Worm (Caenorhabditis elegans) whole organism, L4 larva: ENCODE measurements around the gene C18H7.4.

ENCODE experiments used
- ZK546.5 ChIP-seq, 2 experiments: sonication (generic microtip); optimal IDR thresholded peaks; 2 replicates each; lab custom pipeline; 2017; ENCODE audit warnings: missing biosample characterization in 2 of 2, missing genetic modification characterization in 2 of 2
- ceh-28 ChIP-seq: fragments of 150-350 bp; optimal IDR thresholded peaks from 2 replicates; lab custom pipeline; 2014; ENCODE audit warnings: missing biosample characterization, missing genetic modification reagents, missing genetic modification characterization
- mep-1 ChIP-seq: fragments of 150-350 bp; sonication (generic microtip); optimal IDR thresholded peaks from 3 replicates; lab custom pipeline; 2014; ENCODE audit warnings: missing biosample characterization, missing genetic modification characterization
- pha-4 ChIP-seq, 2 experiments: fragments of 150-350 bp in 1 of 2; fragments of 200-800 bp in 1 of 2; sonication (Bioruptor generic) in 1 of 2; IDR thresholded peaks in 1 of 2; optimal IDR thresholded peaks in 1 of 2; 2 replicates each; pipeline versions ENCODE4 v1.3.6 to Lab custom; 2014 to 2022; ENCODE audit warnings: missing genetic modification characterization in 2 of 2, missing genetic modification reagents in 2 of 2, missing biosample characterization in 1 of 2, missing compliant biosample characterization in 1 of 2

DNA sequence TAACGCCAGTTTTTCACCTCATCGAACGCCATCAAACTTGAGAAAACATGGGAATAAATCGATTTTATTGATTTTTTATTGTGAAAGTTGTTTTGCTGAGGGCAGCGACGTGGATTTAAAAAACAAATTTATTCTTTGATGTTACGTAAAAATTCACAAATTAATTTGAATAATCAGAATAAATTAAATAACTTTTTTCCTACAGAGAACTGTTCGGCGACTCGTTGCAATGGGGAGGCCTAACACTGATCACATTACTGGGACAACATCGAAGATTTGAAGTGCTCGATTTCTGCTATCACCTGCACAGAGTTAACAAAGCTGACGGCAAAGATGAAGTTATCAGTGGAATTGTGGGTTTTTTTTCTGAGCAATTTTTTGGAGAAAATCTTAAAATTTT, 11.0 kb upstream of the C18H7.4 start, which contains the start of gene F56A11.6:
- TF ChIP-seq ZK546.5 (tag; optimal IDR thresholded peaks at IDR 0.05; lab: Kevin White, UChicago): no peak
- TF ChIP-seq pha-4 (GFP tag; IDR thresholded peaks at IDR 0.05; lab: Robert Waterston, UW): no peak
- TF ChIP-seq pha-4 (tag; optimal IDR thresholded peaks at IDR 0.05; lab: Kevin White, UChicago): no peak
- no peak for TF ChIP-seq mep-1 (tag; lab: Kevin White, UChicago)
- TF ChIP-seq ceh-28 (tag; lab: Kevin White, UChicago): peak; percentile 7
